Fruit fly (Drosophila melanogaster) whole organism, embryonic: ENCODE data around the gene CG13659.
A peak's percentile ranks its signal among the peaks of the same experiment; 100 is the strongest.

Experiments
- Blimp-1 ChIP-seq: fragments of 200-800 bp; sonication (Bioruptor generic); optimal IDR thresholded peaks from 3 replicates; lab custom pipeline; 2018; ENCODE audit warnings: missing biosample characterization, missing genetic modification characterization, mild to moderate bottlenecking, moderate library complexity, missing genetic modification reagents
- C15 ChIP-seq: fragments of 200-800 bp; sonication (Bioruptor generic); IDR thresholded peaks from 3 replicates; pipeline ENCODE4 v1.3.6; 2022; ENCODE audit warnings: missing biosample characterization, missing genetic modification characterization
- CG10267 ChIP-seq: fragments of 200-800 bp; sonication (Bioruptor generic); optimal IDR thresholded peaks from 2 replicates; lab custom pipeline; 2018; ENCODE audit warnings: missing biosample characterization, mild to moderate bottlenecking, missing genetic modification characterization, moderate library complexity
- CG11456 ChIP-seq: fragments of 200-800 bp; sonication (Bioruptor generic); IDR thresholded peaks from 3 replicates; pipeline ENCODE4 v1.3.6; 2022; ENCODE audit warnings: missing biosample characterization, missing genetic modification characterization
- CG12236 ChIP-seq: fragments of 200-800 bp; sonication (Bioruptor generic); optimal IDR thresholded peaks from 2 replicates; lab custom pipeline; 2016; ENCODE audit warnings: missing biosample characterization, missing genetic modification characterization
- CG12942 ChIP-seq: fragments of 200-800 bp; sonication (Bioruptor generic); optimal IDR thresholded peaks from 3 replicates; lab custom pipeline; 2016; ENCODE audit warnings: missing biosample characterization, missing genetic modification characterization
- CG15601 ChIP-seq: fragments of 200-800 bp; sonication (Bioruptor generic); optimal IDR thresholded peaks from 3 replicates; lab custom pipeline; 2019; ENCODE audit warnings: missing biosample characterization, mild to moderate bottlenecking, missing genetic modification characterization, moderate library complexity
- CG17328 ChIP-seq: fragments of 200-800 bp; sonication (Bioruptor generic); IDR thresholded peaks from 2 replicates; pipeline ENCODE4 v1.3.6; 2022; ENCODE audit warnings: missing biosample characterization, missing genetic modification characterization
- CG17829 ChIP-seq: fragments of 200-800 bp; optimal IDR thresholded peaks from 2 replicates; lab custom pipeline; 2019; ENCODE audit warnings: missing biosample characterization, mild to moderate bottlenecking, missing genetic modification characterization, moderate library complexity
- CG2129 ChIP-seq: fragments of 200-800 bp; sonication (Bioruptor generic); IDR thresholded peaks from 2 replicates; pipeline ENCODE4 v1.3.6; 2022; ENCODE audit warnings: missing biosample characterization, missing genetic modification characterization; ENCODE audit not compliant: partially characterized antibody
- CG2875 ChIP-seq: fragments of 200-800 bp; sonication (Bioruptor generic); optimal IDR thresholded peaks from 2 replicates; lab custom pipeline; 2017; ENCODE audit warnings: missing biosample characterization, mild to moderate bottlenecking, missing genetic modification characterization, missing genetic modification reagents
- CG30403 ChIP-seq: fragments of 200-800 bp; sonication (Bioruptor generic); optimal IDR thresholded peaks from 3 replicates; lab custom pipeline; 2016; ENCODE audit warnings: missing biosample characterization, missing genetic modification characterization
- CG31365 ChIP-seq: fragments of 200-800 bp; sonication (Bioruptor generic); optimal IDR thresholded peaks from 2 replicates; lab custom pipeline; 2018; ENCODE audit warnings: missing biosample characterization, mild to moderate bottlenecking, missing genetic modification characterization
- CG32767 ChIP-seq: fragments of 200-800 bp; sonication (Bioruptor generic); IDR thresholded peaks from 2 replicates; pipeline ENCODE4 v1.3.6; 2022; ENCODE audit warnings: missing biosample characterization, missing genetic modification characterization
- CG33557 ChIP-seq: fragments of 200-800 bp; sonication (Bioruptor generic); optimal IDR thresholded peaks from 2 replicates; lab custom pipeline; 2019; ENCODE audit warnings: missing biosample characterization, mild to moderate bottlenecking, missing genetic modification characterization, moderate library complexity
- CG3847 ChIP-seq: fragments of 200-800 bp; sonication (Bioruptor generic); IDR thresholded peaks from 2 replicates; pipeline ENCODE4 v1.3.6; 2022; ENCODE audit warnings: missing biosample characterization, missing genetic modification characterization
- CG6791 ChIP-seq: fragments of 200-800 bp; sonication (Bioruptor generic); IDR thresholded peaks from 3 replicates; pipeline ENCODE4 v1.3.6; 2022; ENCODE audit warnings: missing biosample characterization, missing genetic modification characterization; ENCODE audit not compliant: partially characterized antibody
- CG7839 ChIP-seq: fragments of 200-800 bp; sonication (Bioruptor generic); optimal IDR thresholded peaks from 3 replicates; lab custom pipeline; 2018; ENCODE audit warnings: missing biosample characterization, mild to moderate bottlenecking, missing genetic modification characterization, moderate library complexity
- CkIIα-i1 ChIP-seq: fragments of 200-800 bp; sonication (Bioruptor generic); IDR thresholded peaks from 2 replicates; pipeline ENCODE4 v1.3.6; 2022; ENCODE audit warnings: missing biosample characterization, missing genetic modification characterization
- E2f1 ChIP-seq: fragments of 200-800 bp; sonication (Bioruptor generic); IDR thresholded peaks from 2 replicates; pipeline ENCODE4 v1.3.6; 2022; ENCODE audit warnings: missing biosample characterization, missing genetic modification characterization
- Ets97D ChIP-seq: fragments of 200-800 bp; sonication (Bioruptor generic); optimal IDR thresholded peaks from 3 replicates; lab custom pipeline; 2016; ENCODE audit warnings: missing biosample characterization, missing genetic modification characterization
- H15 ChIP-seq: fragments of 200-800 bp; sonication (Bioruptor generic); IDR thresholded peaks from 3 replicates; pipeline ENCODE4 v1.3.6; 2022; ENCODE audit warnings: missing biosample characterization, missing genetic modification characterization
- Hr3 ChIP-seq: fragments of 200-800 bp; sonication (Bioruptor generic); optimal IDR thresholded peaks from 3 replicates; lab custom pipeline; 2016; ENCODE audit warnings: missing biosample characterization, missing genetic modification characterization
- Hr78 ChIP-seq, 2 experiments: fragments of 200-800 bp in 1 of 2; fragments of >200 bp in 1 of 2; sonication (Bioruptor generic) in 1 of 2; optimal IDR thresholded peaks; 2 replicates each; lab custom pipeline; 2017 to 2019; ENCODE audit warnings: missing biosample characterization in 2 of 2, missing genetic modification characterization in 2 of 2, mild to moderate bottlenecking in 1 of 2, moderate library complexity in 1 of 2
- Lim3 ChIP-seq: fragments of 200-800 bp; sonication (Bioruptor generic); IDR thresholded peaks from 2 replicates; pipeline ENCODE4 v1.3.6; 2022; ENCODE audit warnings: missing biosample characterization, missing genetic modification characterization
- Six4 ChIP-seq: fragments of 200-800 bp; sonication (Bioruptor generic); optimal IDR thresholded peaks from 2 replicates; lab custom pipeline; 2016; ENCODE audit warnings: missing biosample characterization, missing genetic modification characterization
- Taf1 ChIP-seq: fragments of 200-800 bp; sonication (Bioruptor generic); IDR thresholded peaks from 2 replicates; pipeline ENCODE4 v1.3.6; 2022; ENCODE audit warnings: missing biosample characterization, missing genetic modification characterization
- ab ChIP-seq: fragments of 200-800 bp; sonication (Bioruptor generic); optimal IDR thresholded peaks from 2 replicates; lab custom pipeline; 2016; ENCODE audit warnings: missing biosample characterization, missing genetic modification characterization
- ash1 ChIP-seq: fragments of 200-800 bp; sonication (Bioruptor generic); optimal IDR thresholded peaks from 2 replicates; lab custom pipeline; 2018; ENCODE audit warnings: missing biosample characterization, mild to moderate bottlenecking, missing genetic modification characterization
- danr ChIP-seq: fragments of 200-800 bp; sonication (Bioruptor generic); IDR thresholded peaks from 2 replicates; pipeline ENCODE4 v1.3.6; 2022; ENCODE audit warnings: missing biosample characterization, missing genetic modification characterization
- dimm ChIP-seq: fragments of 200-800 bp; sonication (Bioruptor generic); IDR thresholded peaks from 2 replicates; pipeline ENCODE4 v1.3.6; 2022; ENCODE audit warnings: missing biosample characterization, missing genetic modification characterization
- dmrt99B ChIP-seq: fragments of 200-800 bp; sonication (Bioruptor generic); optimal IDR thresholded peaks from 2 replicates; lab custom pipeline; 2018; ENCODE audit warnings: missing biosample characterization, mild to moderate bottlenecking, missing genetic modification characterization, moderate library complexity
- emc ChIP-seq: fragments of 200-800 bp; sonication (Bioruptor generic); optimal IDR thresholded peaks from 2 replicates; lab custom pipeline; 2016; ENCODE audit warnings: missing biosample characterization, missing genetic modification characterization
- gcm2 ChIP-seq: fragments of 200-800 bp; sonication (Bioruptor generic); optimal IDR thresholded peaks from 2 replicates; lab custom pipeline; 2016; ENCODE audit warnings: missing biosample characterization, missing genetic modification characterization
- gro ChIP-seq: fragments of 200-800 bp; sonication (Bioruptor generic); optimal IDR thresholded peaks from 2 replicates; lab custom pipeline; 2016; ENCODE audit warnings: missing biosample characterization, missing genetic modification characterization
- gt ChIP-seq: fragments of 200-800 bp; sonication (Bioruptor generic); IDR thresholded peaks from 2 replicates; pipeline ENCODE4 v1.3.6; 2022; ENCODE audit warnings: missing biosample characterization, missing genetic modification characterization
- hbn ChIP-seq: fragments of 200-800 bp; sonication (Bioruptor generic); IDR thresholded peaks from 2 replicates; pipeline ENCODE4 v1.3.6; 2022; ENCODE audit warnings: missing biosample characterization, missing genetic modification characterization; ENCODE audit not compliant: partially characterized antibody
- knrl ChIP-seq: fragments of 200-800 bp; sonication (Bioruptor generic); IDR thresholded peaks from 3 replicates; pipeline ENCODE4 v1.3.6; 2022; ENCODE audit warnings: missing biosample characterization, missing genetic modification characterization; ENCODE audit not compliant: partially characterized antibody
- lmd ChIP-seq: fragments of 200-800 bp; sonication (Bioruptor generic); IDR thresholded peaks from 2 replicates; pipeline ENCODE4 v1.3.6; 2022; ENCODE audit warnings: missing biosample characterization, missing genetic modification characterization
- lola ChIP-seq, 3 experiments: fragments of >200 bp in 2 of 3; fragments of 200-800 bp in 1 of 3; sonication (Bioruptor generic) in 1 of 3; optimal IDR thresholded peaks; 2 replicates each; lab custom pipeline; 2017 to 2019; ENCODE audit warnings: missing biosample characterization in 3 of 3, missing genetic modification characterization in 3 of 3, mild to moderate bottlenecking in 1 of 3, moderate library complexity in 1 of 3
- schlank ChIP-seq: fragments of 200-800 bp; sonication (Bioruptor generic); optimal IDR thresholded peaks from 2 replicates; lab custom pipeline; 2018; ENCODE audit warnings: missing biosample characterization, mild to moderate bottlenecking, missing genetic modification characterization
- sens ChIP-seq: fragments of 200-800 bp; sonication (Bioruptor generic); peaks from one replicate; lab custom pipeline; 2016; ENCODE audit warnings: missing biosample characterization, missing genetic modification characterization
- seq ChIP-seq: fragments of 200-800 bp; sonication (Bioruptor generic); IDR thresholded peaks from 2 replicates; pipeline ENCODE4 v1.3.6; 2022; ENCODE audit warnings: missing biosample characterization, missing genetic modification characterization
- stc ChIP-seq: fragments of 200-800 bp; sonication (Bioruptor generic); IDR thresholded peaks from 2 replicates; pipeline ENCODE4 v1.3.6; 2022; ENCODE audit warnings: missing biosample characterization, missing genetic modification characterization
- tgo ChIP-seq: fragments of 200-800 bp; sonication (Bioruptor generic); IDR thresholded peaks from 3 replicates; pipeline ENCODE4 v1.3.6; 2022; ENCODE audit warnings: missing biosample characterization, missing genetic modification characterization
- tll ChIP-seq, 2 experiments: fragments of 200-800 bp in 1 of 2; fragments of >200 bp in 1 of 2; sonication (Bioruptor generic) in 1 of 2; optimal IDR thresholded peaks; 2 replicates each; lab custom pipeline; 2017 to 2019; ENCODE audit warnings: missing biosample characterization in 2 of 2, missing genetic modification characterization in 2 of 2, mild to moderate bottlenecking in 1 of 2, moderate library complexity in 1 of 2
- twi ChIP-seq: fragments of 200-800 bp; optimal IDR thresholded peaks from 2 replicates; lab custom pipeline; 2019; ENCODE audit warnings: missing biosample characterization, mild to moderate bottlenecking, missing genetic modification characterization, moderate library complexity
- unpg ChIP-seq: fragments of 200-800 bp; sonication (Bioruptor generic); optimal IDR thresholded peaks from 3 replicates; lab custom pipeline; 2018; ENCODE audit warnings: missing biosample characterization, mild to moderate bottlenecking, missing genetic modification characterization, moderate library complexity
- wek ChIP-seq: fragments of 200-800 bp; sonication (Bioruptor generic); optimal IDR thresholded peaks from 3 replicates; lab custom pipeline; 2018; ENCODE audit warnings: missing biosample characterization, mild to moderate bottlenecking, missing genetic modification characterization, moderate library complexity
- zen2 ChIP-seq: fragments of 200-800 bp; sonication (Bioruptor generic); IDR thresholded peaks from 3 replicates; pipeline ENCODE4 v1.3.6; 2022; ENCODE audit warnings: missing biosample characterization, missing genetic modification characterization; ENCODE audit not compliant: partially characterized antibody

The CG13659 gene

DNA sequence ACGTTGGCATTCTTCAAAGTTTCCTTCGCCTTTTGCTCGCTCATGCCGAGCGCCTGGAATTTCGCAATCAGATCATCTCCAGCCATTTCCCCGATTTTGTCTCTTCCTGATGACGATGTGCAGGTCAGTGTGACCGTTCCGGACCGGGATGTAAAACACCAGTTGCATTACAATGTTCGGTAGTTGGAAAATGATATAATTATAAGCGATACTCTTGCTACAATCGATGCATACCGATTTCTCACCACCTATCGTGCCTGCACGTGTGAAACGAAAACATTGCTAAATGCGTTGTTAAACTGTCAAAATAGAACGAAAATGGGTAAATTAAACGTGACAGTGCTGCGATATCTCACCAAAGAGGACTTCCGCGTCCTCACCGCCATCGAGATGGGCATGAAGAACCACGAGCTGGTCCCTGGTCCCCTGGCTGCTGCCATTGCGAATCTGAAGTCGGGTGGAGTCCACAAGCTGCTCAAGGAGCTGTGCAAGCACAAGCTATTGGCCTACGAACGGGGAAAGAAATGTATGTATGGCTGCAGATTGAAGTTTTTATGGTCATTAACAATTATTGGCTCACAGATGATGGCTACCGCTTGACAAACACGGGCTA, 35.0 kb upstream of the CG13659 start, which contains the start of the genes GlnRS and RIOK2 (continued):
- TF ChIP-seq CG11456 (GFP tag; lab: Robert Waterston, UW) (no peak), ash1 (GFP tag; lab: Kevin White, UChicago) (no peak), gcm2 (GFP tag; lab: Kevin White, UChicago) (no peak), dimm (GFP tag; lab: Robert Waterston, UW) (no peak), knrl (peak; percentile 95), ab (no peak), CG3847 (peak; percentile 45; the same call in 1 of the 2 replicates), lola (GFP tag; optimal IDR thresholded peaks at IDR 0.05; lab: Kevin White, UChicago) (peak in 1 of 3 experiments; percentile 100), lmd (no peak), CG32767 (GFP tag; lab: Robert Waterston, UW) (no peak), CG6791 (GFP tag; lab: Robert Waterston, UW) (peak; percentile 97), wek (peak; percentile 11), gt (no peak), tll (GFP tag; optimal IDR thresholded peaks at IDR 0.05; lab: Kevin White, UChicago) (no peak), C15 (no peak), emc (GFP tag; lab: Kevin White, UChicago) (no peak), CG12942 (GFP tag; lab: Kevin White, UChicago) (no peak), seq (GFP tag; lab: Robert Waterston, UW) (no peak), Ets97D (GFP tag; lab: Kevin White, UChicago) (peak; percentile 85), H15 (GFP tag; lab: Robert Waterston, UW) (no peak), dmrt99B (tag; lab: Kevin White, UChicago) (no peak), zen2 (peak; percentile 95), Hr78 (GFP tag; optimal IDR thresholded peaks at IDR 0.05; lab: Kevin White, UChicago) (peak in 1 of 2 experiments; percentile 41), schlank (tag; lab: Kevin White, UChicago) (no peak), gro (GFP tag; lab: Kevin White, UChicago) (peak; percentile 54), CG12236 (no peak), E2f1 (no peak), Blimp-1 (GFP tag; lab: Kevin White, UChicago) (no peak), CG10267 (peak; percentile 62), stc (GFP tag; lab: Robert Waterston, UW) (no peak), CG31365 (tag; lab: Kevin White, UChicago) (no peak), Six4 (no peak), unpg (GFP tag; lab: Kevin White, UChicago) (no peak), Lim3 (GFP tag; lab: Robert Waterston, UW) (no peak), CG33557 (GFP tag; lab: Kevin White, UChicago) (no peak), CG2875 (no peak), CG17328 (GFP tag; lab: Robert Waterston, UW) (no peak), hbn (GFP tag; lab: Robert Waterston, UW) (peak; percentile 97), CG15601 (tag; lab: Kevin White, UChicago) (no peak), CG7839 (tag; lab: Kevin White, UChicago) (no peak), Hr3 (GFP tag; lab: Kevin White, UChicago) (no peak), CG2129 (GFP tag; lab: Robert Waterston, UW) (peak; percentile 87), Taf1 (GFP tag; lab: Robert Waterston, UW) (no peak), twi (peak; percentile 28), CG30403 (GFP tag; lab: Kevin White, UChicago) (peak; percentile 6), danr (GFP tag; lab: Robert Waterston, UW) (no peak), sens (GFP tag; lab: Kevin White, UChicago) (peak; percentile 71), tgo (GFP tag; lab: Robert Waterston, UW) (no peak), CkIIα-i1 (GFP tag; lab: Robert Waterston, UW) (no peak), CG17829 (tag; lab: Kevin White, UChicago) (peak; percentile 59)
